Fruit fly (Drosophila melanogaster): ENCODE measurements around the gene chif.

Gene chif

DNA sequence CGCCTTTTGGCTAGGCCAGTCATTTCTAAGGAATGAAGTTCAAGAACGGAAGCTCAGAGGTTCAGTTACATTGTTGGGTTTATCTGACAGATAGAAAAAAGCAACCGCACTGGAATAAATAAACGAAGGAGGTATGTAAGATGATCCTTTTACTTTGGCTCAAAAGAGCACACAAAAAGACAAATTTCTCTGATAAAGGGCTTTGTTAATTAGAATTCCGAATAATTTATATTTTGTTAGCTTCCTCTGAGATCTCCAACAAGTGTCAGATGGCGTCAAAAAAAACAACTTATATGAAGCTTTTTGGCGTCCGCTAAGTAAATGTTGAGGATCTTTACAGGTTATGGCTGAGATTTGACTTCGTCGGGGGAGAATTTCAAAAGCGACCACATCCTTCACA lies 14.6 kb downstream of the chif start, which contains the start of gene CG31817:
CG31817 (minus strand) TSS at position 101 of the 400 bp plus-strand sequence.
- TF ChIP-seq CG6276 (GFP tag; optimal IDR thresholded peaks at IDR 0.05) (no peak), CG7368 (GFP tag; optimal IDR thresholded peaks at IDR 0.05) (no peak), CG32006 (GFP tag; optimal IDR thresholded peaks at IDR 0.05) (no peak), eg (GFP tag; IDR thresholded peaks at IDR 0.05) (no peak)

- TF ChIP-seq CG15336 (GFP tag; IDR thresholded peaks at IDR 0.05) (no peak), fd85E (GFP tag; optimal IDR thresholded peaks at IDR 0.05) (no peak), Gug (GFP tag; IDR thresholded peaks at IDR 0.05) (no peak), CG11762 (GFP tag; optimal IDR thresholded peaks at IDR 0.05; ENCODE audit: insufficient read depth) (no peak), Hr39 (GFP tag; optimal IDR thresholded peaks at IDR 0.05) (no peak), Hr38 (GFP tag; optimal IDR thresholded peaks at IDR 0.05) (no peak), topi (GFP tag; optimal IDR thresholded peaks at IDR 0.05) (no peak), CG9139 (GFP tag; optimal IDR thresholded peaks at IDR 0.05) (no peak), Lpt (GFP tag; optimal IDR thresholded peaks at IDR 0.05) (no peak), cyc (GFP tag; optimal IDR thresholded peaks at IDR 0.05) (no peak), CG8319 (GFP tag; optimal IDR thresholded peaks at IDR 0.05) (no peak), Smox (GFP tag; optimal IDR thresholded peaks at IDR 0.05) (no peak), OdsH (GFP tag; optimal IDR thresholded peaks at IDR 0.05) (no peak), CG11902 (GFP tag; optimal IDR thresholded peaks at IDR 0.05) (no peak), CG32006 (GFP tag; optimal IDR thresholded peaks at IDR 0.05) (no peak)
Measured at dm6 chr2L:16329625-16330024, 22.8 kb downstream of the chif start, which contains the start of gene CG4440. Gene CG4440 (plus strand): TSS chr2L:16329925.

DNA sequence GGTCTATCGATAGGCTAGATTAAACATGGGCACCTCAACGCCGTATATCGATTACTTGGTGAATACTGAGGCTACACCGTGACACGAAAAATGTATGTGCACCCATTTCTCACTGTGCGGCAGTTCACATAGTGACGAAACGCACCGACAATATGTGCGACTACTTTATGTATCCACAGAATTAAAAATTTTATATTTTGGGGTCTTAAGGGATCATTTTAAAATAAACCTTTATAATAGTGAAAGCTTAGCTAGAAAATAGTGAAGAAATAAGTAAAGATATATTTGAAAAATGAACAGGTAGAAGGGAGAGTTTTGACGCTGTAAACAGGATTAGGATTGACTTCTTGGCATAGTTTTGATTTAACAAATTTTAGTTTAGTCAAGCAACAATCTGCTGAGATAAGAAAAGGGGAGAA lies 23.3 kb downstream of the chif start, which contains the start of gene mRpL4:
mRpL4 (minus strand) TSS at position 31 of the 419 bp plus-strand sequence.
- TF ChIP-seq CG10631 (GFP tag; optimal IDR thresholded peaks at IDR 0.05), result peak; percentile 56
- no peak for TF ChIP-seq CG7368 (GFP tag; optimal IDR thresholded peaks at IDR 0.05)
- no peak for TF ChIP-seq dsx (GFP tag; optimal IDR thresholded peaks at IDR 0.05; ENCODE audit: poor library complexity, severe bottlenecking)
- TF ChIP-seq Hr4 (GFP tag; optimal IDR thresholded peaks at IDR 0.05), result peak; percentile 73
- peak; percentile 1 for TF ChIP-seq Sox15 (GFP tag; optimal IDR thresholded peaks at IDR 0.05)
- TF ChIP-seq vri (GFP tag; optimal IDR thresholded peaks at IDR 0.05), result no peak
- TF ChIP-seq CG6792 (GFP tag; optimal IDR thresholded peaks at IDR 0.05), result peak; percentile 45
- TF ChIP-seq fkh (GFP tag; optimal IDR thresholded peaks at IDR 0.05), result peak; percentile 59
- peak; percentile 44 for TF ChIP-seq Ets21C (GFP tag; optimal IDR thresholded peaks at IDR 0.05)
- TF ChIP-seq CG8319 (GFP tag; optimal IDR thresholded peaks at IDR 0.05), result peak; percentile 21
- TF ChIP-seq CG1621 (tag; optimal IDR thresholded peaks at IDR 0.05), result peak; percentile 52
- TF ChIP-seq dac (GFP tag; optimal IDR thresholded peaks at IDR 0.05), result no peak
- TF ChIP-seq CG10669 (GFP tag; optimal IDR thresholded peaks at IDR 0.05), result no peak
- TF ChIP-seq CG3032 (tag; optimal IDR thresholded peaks at IDR 0.05), result no peak
- peak; percentile 11 for TF ChIP-seq Hr38 (GFP tag; optimal IDR thresholded peaks at IDR 0.05)
- TF ChIP-seq Gug (GFP tag; IDR thresholded peaks at IDR 0.05), result no peak; the same call in 1 of the 2 replicates
- TF ChIP-seq salr (GFP tag; optimal IDR thresholded peaks at IDR 0.05), result no peak
- TF ChIP-seq ss (GFP tag; optimal IDR thresholded peaks at IDR 0.05), result no peak
- TF ChIP-seq acj6 (GFP tag; optimal IDR thresholded peaks at IDR 0.05), result peak; percentile 39
- no peak for TF ChIP-seq CG4318 (GFP tag; optimal IDR thresholded peaks at IDR 0.05)
- no peak for TF ChIP-seq topi (GFP tag; optimal IDR thresholded peaks at IDR 0.05)
- TF ChIP-seq CG31627 (GFP tag; optimal IDR thresholded peaks at IDR 0.05), result peak; percentile 69

dm6 chr2L:16326892-16327291 lies 25.5 kb downstream of the chif start, which contains the start of gene CG4278:
Gene CG4278 (plus strand): TSS chr2L:16327069.
- TF ChIP-seq achi (GFP tag; optimal IDR thresholded peaks at IDR 0.05), result no peak
- no peak for TF ChIP-seq dsx (GFP tag; optimal IDR thresholded peaks at IDR 0.05; ENCODE audit: poor library complexity, severe bottlenecking)
- no peak for TF ChIP-seq Sox15 (GFP tag; optimal IDR thresholded peaks at IDR 0.05)
- TF ChIP-seq dac (GFP tag; optimal IDR thresholded peaks at IDR 0.05), result no peak
